Fruit fly (Drosophila melanogaster): ENCODE measurements around the gene CG14435.

The CG14435 gene

dm6 chrX:6861523-6862077, 17.9 kb upstream of the CG14435 start (continued):
- peak; percentile 50; the same call in 1 of the 3 replicates for TF ChIP-seq CG17361 (GFP tag; IDR thresholded peaks at IDR 0.05)
- no peak for TF ChIP-seq ro (GFP tag; IDR thresholded peaks at IDR 0.05)
- no peak for TF ChIP-seq Bteb2 (GFP tag; optimal IDR thresholded peaks at IDR 0.05)
- peak; percentile 22 for TF ChIP-seq her (GFP tag; optimal IDR thresholded peaks at IDR 0.05)
- peak; percentile 50; the same call in 1 of the 2 replicates for TF ChIP-seq Atf6 (GFP tag; IDR thresholded peaks at IDR 0.05)
- TF ChIP-seq Adf1 (GFP tag; IDR thresholded peaks at IDR 0.05): peak; percentile 89
- TF ChIP-seq CG18011 (GFP tag; optimal IDR thresholded peaks at IDR 0.05): no peak
- TF ChIP-seq dysf (GFP tag; IDR thresholded peaks at IDR 0.05): peak; percentile 77
- peak; percentile 13 for TF ChIP-seq gro (GFP tag; optimal IDR thresholded peaks at IDR 0.05)
- peak; percentile 41 for TF ChIP-seq CG31441 (GFP tag; IDR thresholded peaks at IDR 0.05)
- TF ChIP-seq pb (GFP tag; optimal IDR thresholded peaks at IDR 0.05): peak; percentile 20
- peak; percentile 21 for TF ChIP-seq CG7987 (GFP tag; optimal IDR thresholded peaks at IDR 0.05)
- TF ChIP-seq phol (tag; optimal IDR thresholded peaks at IDR 0.05): peak; percentile 45
- no peak for TF ChIP-seq slp2 (GFP tag; optimal IDR thresholded peaks at IDR 0.05)
- no peak for TF ChIP-seq Rx (GFP tag; IDR thresholded peaks at IDR 0.05)
- no peak for TF ChIP-seq da (GFP tag; optimal IDR thresholded peaks at IDR 0.05)
- peak; percentile 91 for TF ChIP-seq pros (GFP tag; optimal IDR thresholded peaks at IDR 0.05)
- 0 out of 2 replicates have a peak, but pooled peaks have one; percentile 30 for TF ChIP-seq sisA (GFP tag; IDR thresholded peaks at IDR 0.05)
- TF ChIP-seq gcm (GFP tag; optimal IDR thresholded peaks at IDR 0.05): no peak
- TF ChIP-seq Dbx (GFP tag; IDR thresholded peaks at IDR 0.05): peak; percentile 69; the same call in 2 of the 3 replicates
- no peak for TF ChIP-seq Doc3 (GFP tag; IDR thresholded peaks at IDR 0.05; ENCODE audit: partially characterized antibody)
- TF ChIP-seq Rfx (GFP tag; IDR thresholded peaks at IDR 0.05): peak; percentile 83
- TF ChIP-seq CG9215 (GFP tag; IDR thresholded peaks at IDR 0.05): peak; percentile 46; the same call in 1 of the 2 replicates
- peak; percentile 72 for TF ChIP-seq gem (tag; optimal IDR thresholded peaks at IDR 0.05)
- TF ChIP-seq slbo (GFP tag; IDR thresholded peaks at IDR 0.05): peak; percentile 74
- peak; percentile 29; the same call in 1 of the 3 replicates for TF ChIP-seq CG34422 (GFP tag; IDR thresholded peaks at IDR 0.05)
- peak; percentile 51 for TF ChIP-seq Myb (GFP tag; optimal IDR thresholded peaks at IDR 0.05)
- TF ChIP-seq Med (GFP tag): peak; percentile 95
- TF ChIP-seq CTCF (GFP tag; optimal IDR thresholded peaks at IDR 0.05): no peak
- TF ChIP-seq Dref (GFP tag; IDR thresholded peaks at IDR 0.05): no peak
- 0 out of 2 replicates have a peak, but pooled peaks have one; percentile 5 for TF ChIP-seq CG17328 (GFP tag; IDR thresholded peaks at IDR 0.05)
- TF ChIP-seq HLH3B (GFP tag; IDR thresholded peaks at IDR 0.05): peak; percentile 55; the same call in 1 of the 2 replicates
- TF ChIP-seq row (GFP tag; IDR thresholded peaks at IDR 0.05): peak; percentile 71; the same call in 2 of the 3 replicates
- TF ChIP-seq CG5953 (GFP tag; IDR thresholded peaks at IDR 0.05): no peak
- peak; percentile 53 for TF ChIP-seq Meics (GFP tag; optimal IDR thresholded peaks at IDR 0.05)
- peak; percentile 10 for TF ChIP-seq CG31365 (tag; optimal IDR thresholded peaks at IDR 0.05)
- no peak for TF ChIP-seq Gsc (GFP tag; IDR thresholded peaks at IDR 0.05)
- peak; percentile 33 for TF ChIP-seq maf-S (GFP tag; optimal IDR thresholded peaks at IDR 0.05)
- TF ChIP-seq CG17385 (GFP tag; optimal IDR thresholded peaks at IDR 0.05): peak; percentile 37
- TF ChIP-seq CG6689 (GFP tag; IDR thresholded peaks at IDR 0.05): peak; percentile 63
- no peak for TF ChIP-seq NC2α (GFP tag; optimal IDR thresholded peaks at IDR 0.05)
- peak; percentile 52 for TF ChIP-seq bcd (GFP tag; optimal IDR thresholded peaks at IDR 0.05)
- TF ChIP-seq cad (GFP tag; optimal IDR thresholded peaks at IDR 0.05): no peak
- TF ChIP-seq CG10431 (GFP tag; optimal IDR thresholded peaks at IDR 0.05): no peak
- no peak for TF ChIP-seq cato (GFP tag; optimal IDR thresholded peaks at IDR 0.05; ENCODE audit: borderline replicate concordance)
- no peak for TF ChIP-seq tup (GFP tag; optimal IDR thresholded peaks at IDR 0.05)
- TF ChIP-seq CG7556 (GFP tag; optimal IDR thresholded peaks at IDR 0.05): peak; percentile 17
- TF ChIP-seq ash1 (GFP tag; optimal IDR thresholded peaks at IDR 0.05): no peak
- TF ChIP-seq Deaf1 (tag; optimal IDR thresholded peaks at IDR 0.05): peak; percentile 99
- TF ChIP-seq Atf3 (GFP tag; optimal IDR thresholded peaks at IDR 0.05): no peak
- TF ChIP-seq HLH54F (GFP tag; optimal IDR thresholded peaks at IDR 0.05): peak; percentile 62
- TF ChIP-seq scrt (GFP tag; optimal IDR thresholded peaks at IDR 0.05): peak; percentile 32

Measured in whole organism, embryonic.